Worm (Caenorhabditis elegans) whole organism, L4 larva: Measurements from ENCODE around the gene aakg-3.

Experiments
- ceh-82 ChIP-seq: sonication (generic microtip); optimal IDR thresholded peaks from 2 replicates; lab custom pipeline; 2017; ENCODE audit warnings: missing biosample characterization, missing genetic modification characterization
- dve-1 ChIP-seq: sonication (generic microtip); optimal IDR thresholded peaks from 2 replicates; lab custom pipeline; 2017; ENCODE audit warnings: antibody characterized with exemption, mild to moderate bottlenecking, missing genetic modification characterization, missing compliant biosample characterization; ENCODE audit not compliant: insufficient read depth
- lin-13 ChIP-seq: fragments of 150-350 bp; optimal IDR thresholded peaks from 2 replicates; lab custom pipeline; 2014; ENCODE audit warnings: missing biosample characterization, missing genetic modification reagents, missing genetic modification characterization
- mdt-29 ChIP-seq: fragments of 200-800 bp; sonication (Bioruptor generic); IDR thresholded peaks from 2 replicates; pipeline ENCODE4 v1.3.6; 2022; ENCODE audit warnings: missing genetic modification reagents, missing genetic modification characterization, missing compliant biosample characterization
- mes-2 ChIP-seq: sonication (generic microtip); optimal IDR thresholded peaks from 2 replicates; lab custom pipeline; 2016; ENCODE audit warnings: missing genotype, mild to moderate bottlenecking, missing genetic modification characterization, missing compliant biosample characterization; ENCODE audit not compliant: poor library complexity, severe bottlenecking
- nhr-11 ChIP-seq: fragments of 150-350 bp; optimal IDR thresholded peaks from 2 replicates; lab custom pipeline; 2014; ENCODE audit warnings: missing biosample characterization, missing genetic modification characterization
- zfp-3 ChIP-seq: fragments of 200-800 bp; sonication (Bioruptor generic); conservative IDR thresholded peaks from 2 replicates; pipeline ENCODE4 v1.3.6; 2022; ENCODE audit warnings: missing genetic modification reagents, missing genetic modification characterization, missing compliant biosample characterization
- ztf-11 ChIP-seq: fragments of 150-350 bp; optimal IDR thresholded peaks from 2 replicates; lab custom pipeline; 2014; ENCODE audit warnings: missing biosample characterization, missing genetic modification characterization

DNA sequence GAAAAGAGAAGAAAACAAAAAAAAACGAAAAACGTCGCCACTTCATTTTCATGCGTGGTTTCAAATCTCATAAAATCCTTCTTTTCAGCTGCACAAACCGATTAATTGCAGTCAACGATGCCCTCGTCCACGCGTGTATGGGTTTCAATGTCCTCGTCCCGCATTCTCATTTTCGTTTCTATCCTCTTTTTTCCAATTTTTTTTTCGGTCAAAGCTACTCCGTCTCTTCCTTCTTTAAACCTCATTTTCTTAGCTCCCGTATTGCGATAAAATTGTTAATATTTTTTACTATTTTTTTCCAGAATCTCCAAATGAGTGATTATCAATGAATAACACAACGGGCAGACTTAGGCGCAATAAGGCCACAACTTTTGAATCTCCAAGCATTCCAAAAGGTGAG lies at the start of gene aakg-3:
- no peak for TF ChIP-seq mdt-29
- TF ChIP-seq ceh-82 = no peak
- no peak for TF ChIP-seq ztf-11 (tag; lab: Kevin White, UChicago)
- no peak for TF ChIP-seq nhr-11 (tag; lab: Kevin White, UChicago)
- TF ChIP-seq lin-13 (GFP tag; lab: Kevin White, UChicago) = no peak
- no peak for TF ChIP-seq mes-2 (tag; lab: Kevin White, UChicago)
- no peak for TF ChIP-seq dve-1 (tag; lab: Kevin White, UChicago)
- TF ChIP-seq zfp-3 = no peak
